Fruit fly (Drosophila melanogaster): ENCODE data around the gene CG16984.

Gene CG16984

DNA sequence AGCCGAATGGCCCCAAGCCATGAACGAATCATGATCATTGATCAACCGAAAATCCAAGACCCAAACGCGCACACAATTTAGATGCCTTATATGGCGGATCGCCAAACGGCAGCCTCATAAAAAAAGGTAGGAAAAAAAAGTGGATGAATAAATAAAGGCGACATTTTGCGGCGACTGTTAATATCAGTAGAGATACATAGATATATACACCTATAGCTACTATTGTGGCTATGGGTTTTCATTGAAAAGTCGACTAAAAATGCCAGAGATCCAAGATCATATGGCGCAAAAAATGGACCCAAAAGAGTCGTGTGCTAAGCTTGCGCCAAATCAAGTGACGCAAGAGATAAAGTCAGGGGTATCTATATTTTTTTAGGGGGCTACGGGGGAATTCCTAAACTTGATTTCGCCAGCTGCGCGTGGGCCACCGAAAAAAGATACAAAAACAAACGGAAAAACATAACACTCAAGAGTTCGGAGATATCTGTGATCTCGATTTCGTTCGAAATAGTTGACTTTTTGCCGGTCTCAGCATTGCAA, 44.4 kb upstream of the CG16984 start:
- TF ChIP-seq tai (GFP tag; optimal IDR thresholded peaks at IDR 0.05): no peak
- no peak for TF ChIP-seq sage (GFP tag; optimal IDR thresholded peaks at IDR 0.05)
- TF ChIP-seq Hr83 (GFP tag; optimal IDR thresholded peaks at IDR 0.05; ENCODE audit: poor library complexity, severe bottlenecking): no peak
- TF ChIP-seq Hnf4 (GFP tag; optimal IDR thresholded peaks at IDR 0.05): no peak
- TF ChIP-seq rgr (GFP tag; optimal IDR thresholded peaks at IDR 0.05): no peak
- no peak for TF ChIP-seq N (GFP tag; optimal IDR thresholded peaks at IDR 0.05)
- no peak for TF ChIP-seq br (GFP tag; optimal IDR thresholded peaks at IDR 0.05)
- no peak for TF ChIP-seq foxo (GFP tag; optimal IDR thresholded peaks at IDR 0.05)
- TF ChIP-seq Vsx2 (GFP tag; optimal IDR thresholded peaks at IDR 0.05; ENCODE audit: partially characterized antibody): no peak
- no peak for TF ChIP-seq psq (GFP tag; optimal IDR thresholded peaks at IDR 0.05)
- no peak for TF ChIP-seq h (GFP tag; optimal IDR thresholded peaks at IDR 0.05)
- no peak for TF ChIP-seq Jra (GFP tag; optimal IDR thresholded peaks at IDR 0.05)
- TF ChIP-seq Abd-B (GFP tag; optimal IDR thresholded peaks at IDR 0.05): no peak
- no peak for TF ChIP-seq Dfd (GFP tag; optimal IDR thresholded peaks at IDR 0.05)
- TF ChIP-seq HLH106 (tag; optimal IDR thresholded peaks at IDR 0.05): no peak
- TF ChIP-seq OdsH (GFP tag; optimal IDR thresholded peaks at IDR 0.05): no peak
- TF ChIP-seq CrebA (GFP tag; optimal IDR thresholded peaks at IDR 0.05; ENCODE audit: borderline replicate concordance): no peak

dm6 chr3L:2552116-2552843, 43.3 kb upstream of the CG16984 start:
- TF ChIP-seq rgr (GFP tag; optimal IDR thresholded peaks at IDR 0.05) (peak; percentile 84), CrebA (GFP tag; optimal IDR thresholded peaks at IDR 0.05; ENCODE audit: borderline replicate concordance) (no peak), dl (GFP tag; optimal IDR thresholded peaks at IDR 0.05; ENCODE audit: insufficient read depth in 1 of 2, partially characterized antibody in 2 of 2) (no peak), HLH106 (tag; optimal IDR thresholded peaks at IDR 0.05) (peak; percentile 77), Dfd (GFP tag; optimal IDR thresholded peaks at IDR 0.05) (no peak), Sp1 (GFP tag; optimal IDR thresholded peaks at IDR 0.05) (peak; percentile 81), woc (GFP tag; optimal IDR thresholded peaks at IDR 0.05) (peak; percentile 62), fru (GFP tag; optimal IDR thresholded peaks at IDR 0.05) (peak; percentile 87), sage (GFP tag; optimal IDR thresholded peaks at IDR 0.05) (peak; percentile 60), Rel (GFP tag; optimal IDR thresholded peaks at IDR 0.05) (no peak), Rel (tag; optimal IDR thresholded peaks at IDR 0.05) (peak; percentile 24), psq (GFP tag; optimal IDR thresholded peaks at IDR 0.05) (peak; percentile 89), lola (GFP tag; optimal IDR thresholded peaks at IDR 0.05) (no peak), tai (GFP tag; optimal IDR thresholded peaks at IDR 0.05) (peak; percentile 58), N (GFP tag; optimal IDR thresholded peaks at IDR 0.05) (no peak), Hr83 (GFP tag; optimal IDR thresholded peaks at IDR 0.05; ENCODE audit: poor library complexity, severe bottlenecking) (peak; percentile 13), Vsx2 (GFP tag; optimal IDR thresholded peaks at IDR 0.05; ENCODE audit: partially characterized antibody) (no peak), usp (GFP tag; optimal IDR thresholded peaks at IDR 0.05) (no peak), brk (GFP tag; optimal IDR thresholded peaks at IDR 0.05) (peak; percentile 16), h (GFP tag; optimal IDR thresholded peaks at IDR 0.05) (peak; percentile 97), sv (GFP tag; optimal IDR thresholded peaks at IDR 0.05) (no peak), ey (GFP tag; optimal IDR thresholded peaks at IDR 0.05) (peak; percentile 87), dsf (GFP tag; optimal IDR thresholded peaks at IDR 0.05; ENCODE audit: borderline replicate concordance) (no peak), foxo (GFP tag; optimal IDR thresholded peaks at IDR 0.05) (peak; percentile 40 to 93), dmrt93B (GFP tag; optimal IDR thresholded peaks at IDR 0.05) (peak; percentile 58), GATAd (GFP tag; optimal IDR thresholded peaks at IDR 0.05) (peak; percentile 5), CG32264 (GFP tag; optimal IDR thresholded peaks at IDR 0.05) (peak; percentile 64), Hnf4 (GFP tag; optimal IDR thresholded peaks at IDR 0.05) (peak; percentile 74), OdsH (GFP tag; optimal IDR thresholded peaks at IDR 0.05) (peak; percentile 83), br (GFP tag; optimal IDR thresholded peaks at IDR 0.05) (peak; percentile 86), Jra (GFP tag; optimal IDR thresholded peaks at IDR 0.05) (peak; percentile 52)

All from whole organism, wandering third instar larva.